Fruit fly (Drosophila melanogaster) whole organism, embryonic: Measurements from ENCODE around the gene CG17982.

Experiments used
- Abd-B ChIP-seq: fragments of 200-800 bp; sonication (Bioruptor generic); optimal IDR thresholded peaks from 2 replicates; lab custom pipeline; 2018; ENCODE audit warnings: missing biosample characterization, mild to moderate bottlenecking, missing genetic modification characterization, moderate library complexity
- Antp ChIP-seq: fragments of 200-800 bp; sonication (Bioruptor generic); optimal IDR thresholded peaks from 3 replicates; lab custom pipeline; 2016; ENCODE audit warnings: missing biosample characterization, missing genetic modification characterization
- Atf6 ChIP-seq: fragments of 200-800 bp; sonication (Bioruptor generic); IDR thresholded peaks from 2 replicates; pipeline ENCODE4 v1.3.6; 2022; ENCODE audit warnings: missing biosample characterization, missing genetic modification characterization
- Awh ChIP-seq: fragments of 200-800 bp; sonication (Bioruptor generic); IDR thresholded peaks from 2 replicates; pipeline ENCODE4, ENCODE4 v1.3.6; 2022; ENCODE audit warnings: missing biosample characterization, missing genetic modification characterization
- B-H1 ChIP-seq: fragments of 200-800 bp; sonication (Bioruptor generic); IDR thresholded peaks from 3 replicates; pipeline ENCODE4 v1.3.6; 2022; ENCODE audit warnings: missing biosample characterization, missing genetic modification characterization
- C15 ChIP-seq: fragments of 200-800 bp; sonication (Bioruptor generic); IDR thresholded peaks from 3 replicates; pipeline ENCODE4 v1.3.6; 2022; ENCODE audit warnings: missing biosample characterization, missing genetic modification characterization
- CG10321 ChIP-seq: fragments of 200-800 bp; sonication (Bioruptor generic); IDR thresholded peaks from 2 replicates; pipeline ENCODE4 v1.3.6; 2022; ENCODE audit warnings: missing biosample characterization, missing genetic modification characterization
- CG10654 ChIP-seq: fragments of 200-800 bp; sonication (Bioruptor generic); optimal IDR thresholded peaks from 2 replicates; lab custom pipeline; 2016; ENCODE audit warnings: missing biosample characterization, missing genetic modification characterization
- CG11456 ChIP-seq: fragments of 200-800 bp; sonication (Bioruptor generic); IDR thresholded peaks from 3 replicates; pipeline ENCODE4 v1.3.6; 2022; ENCODE audit warnings: missing biosample characterization, missing genetic modification characterization
- CG13775 ChIP-seq: fragments of 200-800 bp; sonication (Bioruptor generic); optimal IDR thresholded peaks from 3 replicates; lab custom pipeline; 2017; ENCODE audit warnings: missing biosample characterization, mild to moderate bottlenecking, missing genetic modification characterization
- CG14860 ChIP-seq: fragments of 200-800 bp; sonication (Bioruptor generic); IDR thresholded peaks from 3 replicates; pipeline ENCODE4 v1.3.6; 2022; ENCODE audit warnings: missing biosample characterization, missing genetic modification characterization; ENCODE audit not compliant: partially characterized antibody
- CG15269 ChIP-seq: fragments of 200-800 bp; sonication (Bioruptor generic); optimal IDR thresholded peaks from 2 replicates; lab custom pipeline; 2018; ENCODE audit warnings: missing biosample characterization, mild to moderate bottlenecking, missing genetic modification characterization, moderate library complexity
- CG16863 ChIP-seq: fragments of 200-800 bp; sonication (Bioruptor generic); optimal IDR thresholded peaks from 3 replicates; lab custom pipeline; 2016; ENCODE audit warnings: missing biosample characterization, missing genetic modification characterization
- CG18011 ChIP-seq: fragments of 200-800 bp; sonication (Bioruptor generic); optimal IDR thresholded peaks from 2 replicates; lab custom pipeline; 2017; ENCODE audit warnings: missing biosample characterization, missing genetic modification characterization, mild to moderate bottlenecking, moderate library complexity, missing genotype
- CG32532 ChIP-seq: fragments of 200-800 bp; sonication (Bioruptor generic); IDR thresholded peaks from 2 replicates; pipeline ENCODE4 v1.3.6; 2022; ENCODE audit warnings: missing biosample characterization, missing genetic modification characterization
- CG3407 ChIP-seq: fragments of 200-800 bp; sonication (Bioruptor generic); optimal IDR thresholded peaks from 2 replicates; lab custom pipeline; 2018; ENCODE audit warnings: missing biosample characterization, mild to moderate bottlenecking, missing genetic modification characterization
- CG4404 ChIP-seq: fragments of 200-800 bp; sonication (Bioruptor generic); IDR thresholded peaks from 2 replicates; pipeline ENCODE4 v1.3.6; 2022; ENCODE audit warnings: missing biosample characterization, missing genetic modification characterization
- CG4424 ChIP-seq: fragments of 200-800 bp; sonication (Bioruptor generic); optimal IDR thresholded peaks from 3 replicates; lab custom pipeline; 2016; ENCODE audit warnings: missing biosample characterization, missing genetic modification characterization
- CG5953 ChIP-seq: fragments of 200-800 bp; sonication (Bioruptor generic); IDR thresholded peaks from 2 replicates; pipeline ENCODE4 v1.3.6; 2022; ENCODE audit warnings: missing biosample characterization, missing genetic modification characterization
- CG6175 ChIP-seq: fragments of 200-800 bp; sonication (Bioruptor generic); IDR thresholded peaks from 3 replicates; pipeline ENCODE4 v1.3.6; 2022; ENCODE audit warnings: missing biosample characterization, missing genetic modification characterization
- CrebB ChIP-seq: fragments of 200-800 bp; sonication (Bioruptor generic); optimal IDR thresholded peaks from 3 replicates; lab custom pipeline; 2018; ENCODE audit warnings: missing biosample characterization, mild to moderate bottlenecking, missing genetic modification characterization
- Doc2 ChIP-seq: fragments of 200-800 bp; sonication (Bioruptor generic); IDR thresholded peaks from 2 replicates; pipeline ENCODE4 v1.3.6; 2022; ENCODE audit warnings: missing biosample characterization, missing genetic modification characterization
- Dp ChIP-seq: fragments of 200-800 bp; sonication (Bioruptor generic); optimal IDR thresholded peaks from 2 replicates; lab custom pipeline; 2018; ENCODE audit warnings: missing biosample characterization, mild to moderate bottlenecking, missing genetic modification characterization, moderate library complexity
- Dref ChIP-seq: fragments of 200-800 bp; sonication (Bioruptor generic); IDR thresholded peaks from 2 replicates; pipeline ENCODE4 v1.3.6; 2022; ENCODE audit warnings: missing biosample characterization, missing genetic modification characterization
- Fer1 ChIP-seq: fragments of 200-800 bp; sonication (Bioruptor generic); optimal IDR thresholded peaks from 2 replicates; lab custom pipeline; 2017; ENCODE audit warnings: missing biosample characterization, mild to moderate bottlenecking, missing genetic modification characterization
- H15 ChIP-seq: fragments of 200-800 bp; sonication (Bioruptor generic); IDR thresholded peaks from 3 replicates; pipeline ENCODE4 v1.3.6; 2022; ENCODE audit warnings: missing biosample characterization, missing genetic modification characterization
- HLHmδ ChIP-seq: fragments of 200-800 bp; sonication (Bioruptor generic); optimal IDR thresholded peaks from 2 replicates; lab custom pipeline; 2018; ENCODE audit warnings: missing biosample characterization, mild to moderate bottlenecking, missing genetic modification characterization, moderate library complexity
- Med ChIP-seq: fragments of 200-800 bp; sonication (Bioruptor generic); peaks from one replicate; lab custom pipeline; 2016; ENCODE audit warnings: missing biosample characterization, missing genetic modification characterization, mild to moderate bottlenecking, inconsistent platforms, moderate library complexity
- Oaz ChIP-seq: fragments of 200-800 bp; sonication (Bioruptor generic); IDR thresholded peaks from 2 replicates; pipeline ENCODE4 v1.3.6; 2022; ENCODE audit warnings: missing biosample characterization, missing genetic modification characterization
- Pdp1 ChIP-seq, 2 experiments: fragments of 200-800 bp; sonication (Bioruptor generic); optimal IDR thresholded peaks; 3 replicates each; lab custom pipeline; 2016; ENCODE audit warnings: missing biosample characterization in 2 of 2, missing genetic modification characterization in 2 of 2, mild to moderate bottlenecking in 1 of 2, moderate library complexity in 1 of 2
- Sox102F ChIP-seq: fragments of 200-800 bp; sonication (Bioruptor generic); optimal IDR thresholded peaks from 2 replicates; lab custom pipeline; 2018; ENCODE audit warnings: missing biosample characterization, mild to moderate bottlenecking, missing genetic modification characterization, moderate library complexity
- ase ChIP-seq: fragments of 200-800 bp; sonication (Bioruptor generic); IDR thresholded peaks from 3 replicates; pipeline ENCODE4 v1.3.6; 2022; ENCODE audit warnings: missing biosample characterization, missing genetic modification characterization
- bbx ChIP-seq: fragments of 200-800 bp; sonication (Bioruptor generic); IDR thresholded peaks from 2 replicates; pipeline ENCODE4 v1.3.6; 2022; ENCODE audit warnings: missing biosample characterization, missing genetic modification characterization; ENCODE audit not compliant: partially characterized antibody
- chif ChIP-seq, 2 experiments: fragments of 200-800 bp; sonication (Bioruptor generic); optimal IDR thresholded peaks; 3 replicates each; lab custom pipeline; 2016; ENCODE audit warnings: missing biosample characterization in 2 of 2, missing genetic modification characterization in 2 of 2
- croc ChIP-seq: fragments of 200-800 bp; sonication (Bioruptor generic); conservative IDR thresholded peaks from 3 replicates; pipeline ENCODE4 v1.3.6; 2022; ENCODE audit warnings: missing biosample characterization, missing genetic modification characterization
- dati ChIP-seq: fragments of 200-800 bp; sonication (Bioruptor generic); IDR thresholded peaks from 2 replicates; pipeline ENCODE4 v1.3.6; 2022; ENCODE audit warnings: missing biosample characterization, missing genetic modification characterization
- dpn ChIP-seq, 2 experiments: fragments of 200-800 bp; sonication (Bioruptor generic); optimal IDR thresholded peaks; 3 replicates each; lab custom pipeline; 2016; ENCODE audit warnings: missing biosample characterization in 2 of 2, missing genetic modification characterization in 2 of 2
- ewg ChIP-seq: fragments of 200-800 bp; sonication (Bioruptor generic); optimal IDR thresholded peaks from 3 replicates; lab custom pipeline; 2017; ENCODE audit warnings: mild to moderate bottlenecking, missing biosample characterization, missing genetic modification reagents, missing genetic modification characterization
- fd102C ChIP-seq: fragments of 200-800 bp; sonication (Bioruptor generic); optimal IDR thresholded peaks from 2 replicates; lab custom pipeline; 2018; ENCODE audit warnings: missing biosample characterization, mild to moderate bottlenecking, missing genetic modification characterization, moderate library complexity
- fd3F ChIP-seq: fragments of 200-800 bp; sonication (Bioruptor generic); optimal IDR thresholded peaks from 2 replicates; lab custom pipeline; 2018; ENCODE audit warnings: missing biosample characterization, mild to moderate bottlenecking, missing genetic modification characterization, moderate library complexity
- fru ChIP-seq: fragments of >200 bp; optimal IDR thresholded peaks from 2 replicates; lab custom pipeline; 2017
- fu2 ChIP-seq: fragments of 200-800 bp; sonication (Bioruptor generic); optimal IDR thresholded peaks from 2 replicates; lab custom pipeline; 2016; ENCODE audit warnings: missing biosample characterization, missing genetic modification characterization
- jumu ChIP-seq: fragments of 200-800 bp; sonication (Bioruptor generic); optimal IDR thresholded peaks from 3 replicates; lab custom pipeline; 2016; ENCODE audit warnings: missing biosample characterization, missing genetic modification characterization
- klu ChIP-seq: fragments of 200-800 bp; sonication (Bioruptor generic); IDR thresholded peaks from 2 replicates; pipeline ENCODE4 v1.3.6; 2022; ENCODE audit warnings: missing biosample characterization, missing genetic modification characterization
- otp ChIP-seq: fragments of 200-800 bp; sonication (Bioruptor generic); IDR thresholded peaks from 3 replicates; pipeline ENCODE4, ENCODE4 v1.3.6; 2022; ENCODE audit warnings: missing biosample characterization, missing genetic modification characterization
- repo ChIP-seq: fragments of 200-800 bp; sonication (Bioruptor generic); optimal IDR thresholded peaks from 2 replicates; lab custom pipeline; 2016; ENCODE audit warnings: missing biosample characterization, missing genetic modification characterization
- scrt ChIP-seq: fragments of 200-800 bp; sonication (Bioruptor generic); optimal IDR thresholded peaks from 2 replicates; lab custom pipeline; 2018; ENCODE audit warnings: missing biosample characterization, mild to moderate bottlenecking, missing genetic modification characterization, moderate library complexity
- seq ChIP-seq: fragments of 200-800 bp; sonication (Bioruptor generic); IDR thresholded peaks from 2 replicates; pipeline ENCODE4 v1.3.6; 2022; ENCODE audit warnings: missing biosample characterization, missing genetic modification characterization
- sima ChIP-seq: fragments of 200-800 bp; sonication (Bioruptor generic); optimal IDR thresholded peaks from 2 replicates; lab custom pipeline; 2016; ENCODE audit warnings: missing biosample characterization, missing genetic modification characterization
- slou ChIP-seq: fragments of 200-800 bp; sonication (Bioruptor generic); optimal IDR thresholded peaks from 3 replicates; lab custom pipeline; 2016; ENCODE audit warnings: missing biosample characterization, missing genetic modification characterization
- sob ChIP-seq: fragments of 200-800 bp; sonication (Bioruptor generic); IDR thresholded peaks from 2 replicates; pipeline ENCODE4 v1.3.6; 2022; ENCODE audit warnings: missing biosample characterization, missing genetic modification characterization
- tio ChIP-seq: fragments of 200-800 bp; sonication (Bioruptor generic); optimal IDR thresholded peaks from 2 replicates; lab custom pipeline; 2017; ENCODE audit warnings: missing biosample characterization, missing genetic modification characterization, inconsistent platforms

Gene CG17982

DNA sequence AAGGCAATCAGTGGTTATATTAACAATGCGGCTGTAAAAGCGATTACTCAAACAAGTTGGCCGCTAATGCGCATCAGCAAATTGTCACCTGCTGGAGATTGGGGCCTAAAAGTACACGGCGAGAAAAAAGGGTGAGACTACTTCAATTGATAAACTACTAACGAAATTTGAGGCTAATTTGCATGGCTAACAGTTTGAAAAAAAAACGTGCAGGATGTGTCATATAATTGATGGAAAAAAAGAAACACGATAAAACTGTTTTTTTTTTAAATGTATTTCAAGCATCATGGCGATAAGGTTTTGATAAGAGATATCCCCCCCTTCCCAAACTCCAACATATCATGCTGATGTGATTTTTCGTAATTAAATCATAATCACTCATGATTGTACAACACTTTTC is 30.9 kb downstream of the CG17982 start (continued):
- TF ChIP-seq CrebB (no peak), fd3F (peak; percentile 10), fd102C (GFP tag; lab: Kevin White, UChicago) (no peak), CG15269 (tag; lab: Kevin White, UChicago) (peak; percentile 45), Med (GFP tag; lab: Kevin White, UChicago) (peak; percentile 53), scrt (GFP tag; lab: Kevin White, UChicago) (no peak), B-H1 (GFP tag; lab: Robert Waterston, UW) (no peak; the same call in 2 of the 3 replicates), sob (GFP tag; lab: Robert Waterston, UW) (no peak), CG5953 (GFP tag; lab: Robert Waterston, UW) (no peak), CG16863 (GFP tag; lab: Kevin White, UChicago) (no peak), tio (no peak), H15 (GFP tag; lab: Robert Waterston, UW) (no peak), Fer1 (GFP tag; lab: Kevin White, UChicago) (peak; percentile 62), CG13775 (peak; percentile 32), CG18011 (no peak), chif (GFP tag; optimal IDR thresholded peaks at IDR 0.05; lab: Kevin White, UChicago) (no peak), Dref (GFP tag; lab: Robert Waterston, UW) (no peak), CG10321 (GFP tag; lab: Robert Waterston, UW) (no peak), CG10654 (GFP tag; lab: Kevin White, UChicago) (no peak), CG6175 (no peak), CG4404 (GFP tag; lab: Robert Waterston, UW) (no peak), Sox102F (GFP tag; lab: Kevin White, UChicago) (peak; percentile 1), CG32532 (GFP tag; lab: Robert Waterston, UW) (peak; percentile 64; the same call in 1 of the 2 replicates), fu2 (GFP tag; lab: Kevin White, UChicago) (peak; percentile 2), CG14860 (no peak), jumu (GFP tag; lab: Kevin White, UChicago) (peak; percentile 7), dati (GFP tag; lab: Robert Waterston, UW) (no peak), dpn (GFP tag; optimal IDR thresholded peaks at IDR 0.05; lab: Kevin White, UChicago) (peak; percentile 7 to 52), CG4424 (GFP tag; lab: Kevin White, UChicago) (no peak), Awh (no peak), fru (lab: Kevin White, UChicago) (no peak), slou (peak; percentile 8), CG11456 (GFP tag; lab: Robert Waterston, UW) (0 out of 3 replicates have a peak, but pooled peaks have one; percentile 51), Oaz (GFP tag; lab: Robert Waterston, UW) (0 out of 2 replicates have a peak, but pooled peaks have one; percentile 31), Dp (GFP tag; lab: Kevin White, UChicago) (no peak), Antp (GFP tag; lab: Kevin White, UChicago) (peak; percentile 5), klu (no peak), repo (GFP tag; lab: Kevin White, UChicago) (no peak), bbx (GFP tag; lab: Robert Waterston, UW) (no peak), otp (GFP tag; lab: Robert Waterston, UW) (no peak), ewg (GFP tag; lab: Kevin White, UChicago) (no peak), Pdp1 (GFP tag; optimal IDR thresholded peaks at IDR 0.05; lab: Kevin White, UChicago) (peak in 1 of 2 experiments; percentile 14), Atf6 (GFP tag; lab: Robert Waterston, UW) (peak; percentile 57; the same call in 1 of the 2 replicates), C15 (GFP tag; lab: Robert Waterston, UW) (0 out of 3 replicates have a peak, but pooled peaks have one; percentile 13), ase (no peak), sima (GFP tag; lab: Kevin White, UChicago) (no peak), Doc2 (GFP tag; lab: Robert Waterston, UW) (no peak), HLHmδ (GFP tag; lab: Kevin White, UChicago) (no peak), CG3407 (no peak), seq (no peak), croc (GFP tag; lab: Robert Waterston, UW) (no peak), Abd-B (GFP tag; lab: Kevin White, UChicago) (peak; percentile 42)
